Fruit fly (Drosophila melanogaster) whole organism, wandering third instar larva: Measurements from ENCODE around the gene CG31974.

Source experiments
- Abd-B ChIP-seq: fragments of >200 bp; optimal IDR thresholded peaks from 2 replicates; lab custom pipeline; 2017; ENCODE audit warnings: missing biosample characterization, missing genetic modification characterization
- CG32264 ChIP-seq: fragments of 200-800 bp; sonication (Bioruptor generic); optimal IDR thresholded peaks from 2 replicates; lab custom pipeline; 2016; ENCODE audit warnings: missing biosample characterization, missing genetic modification characterization
- CrebA ChIP-seq: fragments of 200-800 bp; sonication (Bioruptor generic); optimal IDR thresholded peaks from 2 replicates; lab custom pipeline; 2016; ENCODE audit warnings: missing biosample characterization, mild to moderate bottlenecking, missing genetic modification characterization, borderline replicate concordance
- Dif ChIP-seq: fragments of 200-275, 200-300 bp; sonication (Bioruptor generic); optimal IDR thresholded peaks from 2 replicates; lab custom pipeline; 2018; ENCODE audit warnings: missing biosample characterization, missing genetic modification characterization; ENCODE audit not compliant: partially characterized antibody
- HLH106 ChIP-seq: fragments of 200-800 bp; optimal IDR thresholded peaks from 3 replicates; lab custom pipeline; 2019; ENCODE audit warnings: missing biosample characterization, mild to moderate bottlenecking, missing genetic modification characterization, moderate library complexity
- Hnf4 ChIP-seq: fragments of 200-800 bp; sonication (Bioruptor generic); optimal IDR thresholded peaks from 2 replicates; lab custom pipeline; 2016; ENCODE audit warnings: missing biosample characterization, mild to moderate bottlenecking, missing genetic modification characterization
- Hr83 ChIP-seq: fragments of 200-300 bp; sonication (Bioruptor generic); optimal IDR thresholded peaks from 2 replicates; lab custom pipeline; 2016; ENCODE audit warnings: missing biosample characterization, mild to moderate bottlenecking, missing genetic modification characterization, moderate library complexity; ENCODE audit not compliant: poor library complexity, severe bottlenecking
- Mio ChIP-seq: sonication (Bioruptor generic); optimal IDR thresholded peaks from 2 replicates; lab custom pipeline; 2016; ENCODE audit warnings: missing biosample characterization, missing genetic modification characterization
- Myc ChIP-seq: fragments of >200 bp; optimal IDR thresholded peaks from 2 replicates; lab custom pipeline; 2017
- N ChIP-seq: fragments of >200 bp; optimal IDR thresholded peaks from 2 replicates; lab custom pipeline; 2018; ENCODE audit warnings: missing biosample characterization, missing external identifiers, missing genetic modification characterization
- OdsH ChIP-seq: fragments of 200-800 bp; sonication (Bioruptor generic); optimal IDR thresholded peaks from 2 replicates; lab custom pipeline; 2016; ENCODE audit warnings: missing biosample characterization, mild to moderate bottlenecking, missing genetic modification characterization
- Rel ChIP-seq, 2 experiments: fragments of 200-800 bp; sonication (Bioruptor generic) in 1 of 2; optimal IDR thresholded peaks; 2 replicates in 1 of 2; 3 replicates in 1 of 2; lab custom pipeline; 2016 to 2019; ENCODE audit warnings: mild to moderate bottlenecking in 2 of 2, missing biosample characterization in 2 of 2, missing genetic modification characterization in 2 of 2, moderate library complexity in 1 of 2
- Sp1 ChIP-seq: fragments of 200-800 bp; sonication (Bioruptor generic); optimal IDR thresholded peaks from 3 replicates; lab custom pipeline; 2019; ENCODE audit warnings: missing biosample characterization, mild to moderate bottlenecking, missing genetic modification characterization, moderate library complexity
- Vsx2 ChIP-seq: fragments of 200-300, 225-300 bp; sonication (Bioruptor generic); optimal IDR thresholded peaks from 2 replicates; lab custom pipeline; 2018; ENCODE audit warnings: missing biosample characterization, missing genetic modification characterization; ENCODE audit not compliant: partially characterized antibody
- br ChIP-seq: fragments of 200-800 bp; sonication (Bioruptor generic); optimal IDR thresholded peaks from 2 replicates; lab custom pipeline; 2016; ENCODE audit warnings: missing biosample characterization, missing genetic modification characterization
- brk ChIP-seq: fragments of 200-800 bp; sonication (Bioruptor generic); optimal IDR thresholded peaks from 2 replicates; lab custom pipeline; 2016; ENCODE audit warnings: missing biosample characterization, mild to moderate bottlenecking, missing genetic modification characterization
- dl ChIP-seq, 2 experiments: fragments of 175-275, 200-275 bp in 1 of 2; fragments of 200-275 bp in 1 of 2; sonication (Bioruptor generic); optimal IDR thresholded peaks; lab custom pipeline; 2018; ENCODE audit warnings: mild to moderate bottlenecking in 2 of 2, missing biosample characterization in 2 of 2, missing genetic modification characterization in 2 of 2, moderate library complexity in 2 of 2; ENCODE audit not compliant: partially characterized antibody in 2 of 2, insufficient read depth in 1 of 2
- dmrt93B ChIP-seq: fragments of 200-800 bp; sonication (Bioruptor generic); optimal IDR thresholded peaks from 2 replicates; lab custom pipeline; 2018; ENCODE audit warnings: missing biosample characterization, mild to moderate bottlenecking, missing genetic modification characterization
- foxo ChIP-seq, 2 experiments: fragments of 200-800 bp; sonication (Bioruptor generic); optimal IDR thresholded peaks; 2 replicates in 1 of 2; 3 replicates in 1 of 2; lab custom pipeline; 2016 to 2017; ENCODE audit warnings: missing biosample characterization in 2 of 2, missing genetic modification characterization in 2 of 2
- fru ChIP-seq: fragments of 200-800 bp; sonication (Bioruptor generic); optimal IDR thresholded peaks from 3 replicates; lab custom pipeline; 2016; ENCODE audit warnings: missing biosample characterization, mild to moderate bottlenecking, missing genetic modification characterization
- h ChIP-seq: fragments of 200-800 bp; sonication (Bioruptor generic); optimal IDR thresholded peaks from 3 replicates; lab custom pipeline; 2016; ENCODE audit warnings: missing biosample characterization, mild to moderate bottlenecking, missing genetic modification characterization
- jim ChIP-seq: fragments of 175-275, 200-325 bp; sonication (Bioruptor generic); optimal IDR thresholded peaks from 2 replicates; lab custom pipeline; 2016; ENCODE audit warnings: missing biosample characterization, mild to moderate bottlenecking, missing genetic modification characterization
- lola ChIP-seq: fragments of >200 bp; optimal IDR thresholded peaks from 2 replicates; lab custom pipeline; 2017; ENCODE audit warnings: missing biosample characterization, missing genetic modification characterization
- pan ChIP-seq: fragments of >200 bp; optimal IDR thresholded peaks from 2 replicates; lab custom pipeline; 2017
- psq ChIP-seq: fragments of 200-800 bp; sonication (Bioruptor generic); optimal IDR thresholded peaks from 3 replicates; lab custom pipeline; 2017; ENCODE audit warnings: missing biosample characterization, mild to moderate bottlenecking, missing genetic modification characterization, moderate library complexity
- rgr ChIP-seq: fragments of 200-800 bp; sonication (Bioruptor generic); optimal IDR thresholded peaks from 3 replicates; lab custom pipeline; 2016; ENCODE audit warnings: missing biosample characterization, mild to moderate bottlenecking, missing genetic modification characterization
- sage ChIP-seq: fragments of 200-800 bp; sonication (Bioruptor generic); optimal IDR thresholded peaks from 2 replicates; lab custom pipeline; 2016; ENCODE audit warnings: missing biosample characterization, mild to moderate bottlenecking, missing genetic modification characterization
- sv ChIP-seq: fragments of 200-800 bp; sonication (Bioruptor generic); optimal IDR thresholded peaks from 3 replicates; lab custom pipeline; 2016; ENCODE audit warnings: missing biosample characterization, missing genetic modification characterization
- tai ChIP-seq: sonication (Bioruptor generic); optimal IDR thresholded peaks from 2 replicates; lab custom pipeline; 2016; ENCODE audit warnings: missing biosample characterization, missing genetic modification characterization
- usp ChIP-seq: fragments of >200 bp; optimal IDR thresholded peaks from 2 replicates; lab custom pipeline; 2017; ENCODE audit warnings: missing biosample characterization, missing genetic modification characterization
- woc ChIP-seq: sonication (Bioruptor generic); optimal IDR thresholded peaks from 2 replicates; lab custom pipeline; 2016; ENCODE audit warnings: missing biosample characterization, mild to moderate bottlenecking, missing genetic modification characterization

CG31974 gene

dm6 chr2L:125364-126252 lies 17.3 kb downstream of the CG31974 start:
- TF ChIP-seq sage (GFP tag; lab: Kevin White, UChicago) (no peak), Hnf4 (peak; percentile 32), sv (GFP tag; lab: Kevin White, UChicago) (no peak)

- TF ChIP-seq h (no peak), lola (GFP tag; lab: Kevin White, UChicago) (no peak), tai (GFP tag; lab: Kevin White, UChicago) (no peak), Dif (GFP tag; lab: Kevin White, UChicago) (no peak), CG32264 (GFP tag; lab: Kevin White, UChicago) (no peak)
Observed at dm6 chr2L:123007-123327, 19.9 kb downstream of the CG31974 start.

- TF ChIP-seq Mio (GFP tag; lab: Kevin White, UChicago) (no peak), tai (GFP tag; lab: Kevin White, UChicago) (peak; percentile 26)
Observed at dm6 chr2L:122167-123006, 20.5 kb downstream of the CG31974 start.

- TF ChIP-seq OdsH (GFP tag; lab: Kevin White, UChicago) (no peak), foxo (GFP tag; optimal IDR thresholded peaks at IDR 0.05; lab: Kevin White, UChicago) (no peak), pan (lab: Kevin White, UChicago) (no peak), CrebA (GFP tag; lab: Kevin White, UChicago) (no peak), Abd-B (GFP tag; lab: Kevin White, UChicago) (no peak), fru (no peak), dl (GFP tag; optimal IDR thresholded peaks at IDR 0.05; lab: Kevin White, UChicago; ENCODE audit: insufficient read depth in 1 of 2, partially characterized antibody in 2 of 2) (no peak), woc (GFP tag; lab: Kevin White, UChicago) (no peak), dmrt93B (GFP tag; lab: Kevin White, UChicago) (no peak), Hnf4 (no peak), h (no peak), jim (no peak), Rel (GFP tag; optimal IDR thresholded peaks at IDR 0.05; lab: Kevin White, UChicago) (no peak), Rel (tag; optimal IDR thresholded peaks at IDR 0.05; lab: Kevin White, UChicago) (no peak), Myc (no peak), rgr (GFP tag; lab: Kevin White, UChicago) (no peak), Sp1 (GFP tag; lab: Kevin White, UChicago) (no peak)
Observed at dm6 chr2L:121456-121831, 21.4 kb downstream of the CG31974 start, which contains the start of gene CG4822. Gene CG4822 (minus strand): TSS chr2L:121754.

- TF ChIP-seq CrebA (GFP tag; lab: Kevin White, UChicago) (no peak), Mio (GFP tag; lab: Kevin White, UChicago) (no peak), rgr (GFP tag; lab: Kevin White, UChicago) (peak; percentile 26), dmrt93B (GFP tag; lab: Kevin White, UChicago) (no peak), Hr83 (GFP tag; lab: Kevin White, UChicago) (no peak), OdsH (GFP tag; lab: Kevin White, UChicago) (peak; percentile 21), sv (GFP tag; lab: Kevin White, UChicago) (no peak), h (peak; percentile 62), dl (GFP tag; optimal IDR thresholded peaks at IDR 0.05; lab: Kevin White, UChicago; ENCODE audit: insufficient read depth in 1 of 2, partially characterized antibody in 2 of 2) (peak in 1 of 2 experiments; percentile 8), foxo (GFP tag; optimal IDR thresholded peaks at IDR 0.05; lab: Kevin White, UChicago) (peak in 1 of 2 experiments; percentile 47), Vsx2 (no peak), woc (GFP tag; lab: Kevin White, UChicago) (peak; percentile 65), HLH106 (tag; lab: Kevin White, UChicago) (no peak), Hnf4 (peak; percentile 33), brk (GFP tag; lab: Kevin White, UChicago) (no peak), br (GFP tag; lab: Kevin White, UChicago) (peak; percentile 73), fru (peak; percentile 45), N (no peak), psq (GFP tag; lab: Kevin White, UChicago) (peak; percentile 6), usp (no peak), pan (lab: Kevin White, UChicago) (no peak)
Observed at dm6 chr2L:120492-121455, 22.1 kb downstream of the CG31974 start.
